Fruit fly (Drosophila melanogaster) whole organism, embryonic: ENCODE results near the gene CG14174.

Source experiments
- Adf1 ChIP-seq: fragments of 200-800 bp; sonication (Bioruptor generic); IDR thresholded peaks from 2 replicates; pipeline ENCODE4 v1.3.6; 2022; ENCODE audit warnings: missing biosample characterization, missing genetic modification characterization
- BEAF-32 ChIP-seq: fragments of 200-800 bp; sonication (Bioruptor generic); optimal IDR thresholded peaks from 3 replicates; lab custom pipeline; 2017; ENCODE audit warnings: missing biosample characterization, missing genetic modification characterization, mild to moderate bottlenecking, moderate library complexity, missing genetic modification reagents
- Bgb ChIP-seq: fragments of 200-800 bp; sonication (Bioruptor generic); IDR thresholded peaks from 2 replicates; pipeline ENCODE4 v1.3.6; 2022; ENCODE audit warnings: missing biosample characterization, missing genetic modification characterization; ENCODE audit not compliant: partially characterized antibody
- CG10147 ChIP-seq: fragments of 200-800 bp; sonication (Bioruptor generic); optimal IDR thresholded peaks from 2 replicates; lab custom pipeline; 2019; ENCODE audit warnings: missing biosample characterization, mild to moderate bottlenecking, missing genetic modification characterization, moderate library complexity
- CG11560 ChIP-seq: fragments of 200-800 bp; sonication (Bioruptor generic); IDR thresholded peaks from 3 replicates; pipeline ENCODE4 v1.3.6; 2022; ENCODE audit warnings: missing biosample characterization, missing genetic modification characterization
- CG13287 ChIP-seq: fragments of 200-800 bp; sonication (Bioruptor generic); IDR thresholded peaks from 2 replicates; pipeline ENCODE4 v1.3.6; 2022; ENCODE audit warnings: missing biosample characterization, missing genetic modification characterization; ENCODE audit not compliant: partially characterized antibody
- CG13624 ChIP-seq: fragments of 200-800 bp; sonication (Bioruptor generic); optimal IDR thresholded peaks from 2 replicates; lab custom pipeline; 2016; ENCODE audit warnings: missing biosample characterization, missing genetic modification characterization
- CG14860 ChIP-seq: fragments of 200-800 bp; sonication (Bioruptor generic); IDR thresholded peaks from 3 replicates; pipeline ENCODE4 v1.3.6; 2022; ENCODE audit warnings: missing biosample characterization, missing genetic modification characterization; ENCODE audit not compliant: partially characterized antibody
- CG15514 ChIP-seq: fragments of 200-800 bp; sonication (Bioruptor generic); optimal IDR thresholded peaks from 3 replicates; lab custom pipeline; 2017; ENCODE audit warnings: missing biosample characterization, missing genetic modification characterization, mild to moderate bottlenecking, moderate library complexity, missing genetic modification reagents
- CG16813 ChIP-seq: fragments of 200-800 bp; sonication (Bioruptor generic); IDR thresholded peaks from 3 replicates; pipeline ENCODE4 v1.3.6; 2022; ENCODE audit warnings: missing biosample characterization, missing genetic modification characterization; ENCODE audit not compliant: partially characterized antibody
- CG42726 ChIP-seq: fragments of 200-800 bp; sonication (Bioruptor generic); IDR thresholded peaks from 2 replicates; pipeline ENCODE4 v1.3.6; 2022; ENCODE audit warnings: missing biosample characterization, missing genetic modification characterization; ENCODE audit not compliant: partially characterized antibody
- CG4617 ChIP-seq: fragments of 200-800 bp; sonication (Bioruptor generic); optimal IDR thresholded peaks from 3 replicates; lab custom pipeline; 2016; ENCODE audit warnings: missing biosample characterization, missing genetic modification characterization, borderline replicate concordance
- CG6791 ChIP-seq: fragments of 200-800 bp; sonication (Bioruptor generic); IDR thresholded peaks from 3 replicates; pipeline ENCODE4 v1.3.6; 2022; ENCODE audit warnings: missing biosample characterization, missing genetic modification characterization; ENCODE audit not compliant: partially characterized antibody
- CG7963 ChIP-seq: fragments of 200-800 bp; sonication (Bioruptor generic); IDR thresholded peaks from 3 replicates; pipeline ENCODE4 v1.3.6; 2022; ENCODE audit warnings: missing biosample characterization, missing genetic modification characterization; ENCODE audit not compliant: partially characterized antibody
- CG8281 ChIP-seq: fragments of 200-800 bp; sonication (Bioruptor generic); optimal IDR thresholded peaks from 2 replicates; lab custom pipeline; 2018; ENCODE audit warnings: missing biosample characterization, mild to moderate bottlenecking, missing genetic modification characterization, moderate library complexity
- CoRest ChIP-seq: fragments of 200-800 bp; sonication (Bioruptor generic); optimal IDR thresholded peaks from 3 replicates; lab custom pipeline; 2018; ENCODE audit warnings: missing biosample characterization, mild to moderate bottlenecking, missing genetic modification characterization, moderate library complexity
- Dad ChIP-seq: fragments of 200-800 bp; sonication (Bioruptor generic); optimal IDR thresholded peaks from 3 replicates; lab custom pipeline; 2016; ENCODE audit warnings: missing biosample characterization, missing genetic modification characterization
- Dbx ChIP-seq: fragments of 200-800 bp; sonication (Bioruptor generic); IDR thresholded peaks from 3 replicates; pipeline ENCODE4 v1.3.6; 2022; ENCODE audit warnings: missing biosample characterization, missing genetic modification characterization
- Dp ChIP-seq: fragments of 200-800 bp; sonication (Bioruptor generic); optimal IDR thresholded peaks from 2 replicates; lab custom pipeline; 2018; ENCODE audit warnings: missing biosample characterization, mild to moderate bottlenecking, missing genetic modification characterization, moderate library complexity
- E2f1 ChIP-seq: fragments of 200-800 bp; sonication (Bioruptor generic); IDR thresholded peaks from 2 replicates; pipeline ENCODE4 v1.3.6; 2022; ENCODE audit warnings: missing biosample characterization, missing genetic modification characterization
- ERR ChIP-seq: fragments of 200-800 bp; sonication (Bioruptor generic); optimal IDR thresholded peaks from 2 replicates; lab custom pipeline; 2016; ENCODE audit warnings: missing biosample characterization, missing genetic modification characterization
- Ets97D ChIP-seq: fragments of 200-800 bp; sonication (Bioruptor generic); optimal IDR thresholded peaks from 3 replicates; lab custom pipeline; 2016; ENCODE audit warnings: missing biosample characterization, missing genetic modification characterization
- HLH4C ChIP-seq: fragments of 200-800 bp; sonication (Bioruptor generic); IDR thresholded peaks from 3 replicates; pipeline ENCODE4 v1.3.6; 2022; ENCODE audit warnings: missing biosample characterization, missing genetic modification characterization; ENCODE audit not compliant: partially characterized antibody
- MBD-R2 ChIP-seq: fragments of 200-800 bp; sonication (Bioruptor generic); IDR thresholded peaks from 2 replicates; pipeline ENCODE4 v1.3.6; 2022; ENCODE audit warnings: missing biosample characterization, missing genetic modification characterization
- Med ChIP-seq: fragments of 200-800 bp; sonication (Bioruptor generic); peaks from one replicate; lab custom pipeline; 2016; ENCODE audit warnings: missing biosample characterization, missing genetic modification characterization, mild to moderate bottlenecking, inconsistent platforms, moderate library complexity
- Mrtf ChIP-seq: fragments of 200-800 bp; sonication (Bioruptor generic); IDR thresholded peaks from 3 replicates; pipeline ENCODE4 v1.3.6; 2022; ENCODE audit warnings: missing biosample characterization, missing genetic modification characterization
- Myb ChIP-seq: fragments of 200-800 bp; sonication (Bioruptor generic); optimal IDR thresholded peaks from 2 replicates; lab custom pipeline; 2016; ENCODE audit warnings: missing biosample characterization, missing genetic modification characterization
- Nf-YC ChIP-seq: fragments of 200-800 bp; optimal IDR thresholded peaks from 3 replicates; lab custom pipeline; 2019; ENCODE audit warnings: missing biosample characterization, mild to moderate bottlenecking, missing genetic modification characterization, moderate library complexity
- Pdp1 ChIP-seq, 2 experiments: fragments of 200-800 bp; sonication (Bioruptor generic); optimal IDR thresholded peaks; 3 replicates each; lab custom pipeline; 2016; ENCODE audit warnings: missing biosample characterization in 2 of 2, missing genetic modification characterization in 2 of 2, mild to moderate bottlenecking in 1 of 2, moderate library complexity in 1 of 2
- Poxn ChIP-seq: fragments of 200-800 bp; sonication (Bioruptor generic); IDR thresholded peaks from 2 replicates; pipeline ENCODE4 v1.3.6; 2022; ENCODE audit warnings: missing biosample characterization, missing genetic modification characterization
- Side ChIP-seq: fragments of 200-800 bp; sonication (Bioruptor generic); optimal IDR thresholded peaks from 2 replicates; lab custom pipeline; 2016; ENCODE audit warnings: missing biosample characterization, missing genetic modification characterization
- Sry-β ChIP-seq: fragments of 200-800 bp; sonication (Bioruptor generic); optimal IDR thresholded peaks from 2 replicates; lab custom pipeline; 2018; ENCODE audit warnings: missing biosample characterization, mild to moderate bottlenecking, missing genetic modification characterization, moderate library complexity
- Sry-δ ChIP-seq: fragments of 200-800 bp; sonication (Bioruptor generic); optimal IDR thresholded peaks from 2 replicates; lab custom pipeline; 2016; ENCODE audit warnings: missing biosample characterization, missing genetic modification characterization
- chinmo ChIP-seq: fragments of 200-800 bp; sonication (Bioruptor generic); IDR thresholded peaks from 4 replicates; pipeline ENCODE4 v1.3.6; 2022; ENCODE audit warnings: missing biosample characterization, missing genetic modification characterization; ENCODE audit not compliant: partially characterized antibody
- ci ChIP-seq: fragments of 200-800 bp; sonication (Bioruptor generic); IDR thresholded peaks from 3 replicates; pipeline ENCODE4 v1.3.6; 2022; ENCODE audit warnings: missing biosample characterization, missing genetic modification characterization
- corto ChIP-seq: fragments of 200-800 bp; sonication (Bioruptor generic); optimal IDR thresholded peaks from 2 replicates; lab custom pipeline; 2016; ENCODE audit warnings: missing biosample characterization, mild to moderate bottlenecking, missing genetic modification characterization, moderate library complexity
- eve ChIP-seq, 2 experiments: fragments of >200 bp; optimal IDR thresholded peaks; 2 replicates each; lab custom pipeline; 2017; ENCODE audit warnings: missing biosample characterization in 2 of 2, missing genetic modification characterization in 2 of 2
- inv ChIP-seq: fragments of 200-800 bp; sonication (Bioruptor generic); IDR thresholded peaks from 2 replicates; pipeline ENCODE4 v1.3.6; 2022; ENCODE audit warnings: missing biosample characterization, missing genetic modification characterization; ENCODE audit not compliant: partially characterized antibody
- kni ChIP-seq: fragments of 200-800 bp; sonication (Bioruptor generic); optimal IDR thresholded peaks from 3 replicates; lab custom pipeline; 2017; ENCODE audit warnings: mild to moderate bottlenecking, missing biosample characterization, missing genetic modification reagents, missing genetic modification characterization
- nau ChIP-seq: fragments of 200-800 bp; sonication (Bioruptor generic); optimal IDR thresholded peaks from 3 replicates; lab custom pipeline; 2017; ENCODE audit warnings: missing biosample characterization, mild to moderate bottlenecking, missing genetic modification characterization, missing genetic modification reagents
- prd ChIP-seq, 3 experiments: fragments of >200 bp in 2 of 3; fragments of 200-800 bp in 1 of 3; sonication (Bioruptor generic) in 1 of 3; optimal IDR thresholded peaks in 2 of 3; IDR thresholded peaks in 1 of 3; 2 replicates in 2 of 3; 3 replicates in 1 of 3; pipeline versions ENCODE4 v1.3.6 to Lab custom; 2017 to 2022; ENCODE audit warnings: missing biosample characterization in 1 of 3, missing genetic modification characterization in 1 of 3
- slbo ChIP-seq: fragments of 200-800 bp; sonication (Bioruptor generic); IDR thresholded peaks from 2 replicates; pipeline ENCODE4 v1.3.6; 2022; ENCODE audit warnings: missing biosample characterization, missing genetic modification characterization
- stwl ChIP-seq: fragments of 200-800 bp; sonication (Bioruptor generic); optimal IDR thresholded peaks from 3 replicates; lab custom pipeline; 2018; ENCODE audit warnings: missing biosample characterization, mild to moderate bottlenecking, missing genetic modification characterization, moderate library complexity
- sug ChIP-seq: fragments of 200-800 bp; optimal IDR thresholded peaks from 2 replicates; lab custom pipeline; 2019; ENCODE audit warnings: missing biosample characterization, mild to moderate bottlenecking, missing genetic modification characterization, moderate library complexity
- tna ChIP-seq: fragments of 200-800 bp; sonication (Bioruptor generic); IDR thresholded peaks from 2 replicates; pipeline ENCODE4 v1.3.6; 2022; ENCODE audit warnings: missing biosample characterization, missing genetic modification characterization; ENCODE audit not compliant: partially characterized antibody
- unc-4 ChIP-seq: fragments of 200-800 bp; sonication (Bioruptor generic); IDR thresholded peaks from 2 replicates; pipeline ENCODE4 v1.3.6; 2022; ENCODE audit warnings: missing biosample characterization, missing genetic modification characterization; ENCODE audit not compliant: partially characterized antibody
- vfl ChIP-seq: fragments of 200-800 bp; sonication (Bioruptor generic); optimal IDR thresholded peaks from 2 replicates; lab custom pipeline; 2016; ENCODE audit warnings: missing biosample characterization, missing genetic modification characterization

Gene CG14174

dm6 chr3L:9698193-9698642, 20.9 kb upstream of the CG14174 start, which contains the start of gene Ubc4 (continued):
- TF ChIP-seq CG6791 (GFP tag; lab: Robert Waterston, UW) (peak; percentile 84), CG7963 (peak; percentile 86), corto (no peak), Bgb (peak; percentile 93), CG8281 (no peak), CG11560 (tag; lab: Robert Waterston, UW) (no peak), Sry-δ (peak; percentile 86), Dp (GFP tag; lab: Kevin White, UChicago) (peak; percentile 97), Adf1 (peak; percentile 25; the same call in 1 of the 2 replicates), tna (GFP tag; lab: Robert Waterston, UW) (peak; percentile 71), E2f1 (GFP tag; lab: Robert Waterston, UW) (peak; percentile 44; the same call in 1 of the 2 replicates), prd (optimal IDR thresholded peaks at IDR 0.05; lab: Kevin White, UChicago) (no peak), prd (GFP tag; IDR thresholded peaks at IDR 0.05; lab: Robert Waterston, UW) (0 out of 3 replicates have a peak, but pooled peaks have one; percentile 10), CG13624 (peak; percentile 8), Med (peak; percentile 88), eve (GFP tag; optimal IDR thresholded peaks at IDR 0.05; lab: Kevin White, UChicago) (no peak), Pdp1 (GFP tag; optimal IDR thresholded peaks at IDR 0.05; lab: Kevin White, UChicago) (peak in 1 of 2 experiments; percentile 72), Side (GFP tag; lab: Kevin White, UChicago) (peak; percentile 32), unc-4 (GFP tag; lab: Robert Waterston, UW) (peak; percentile 90), chinmo (peak; percentile 66; the same call in 3 of the 4 replicates), kni (GFP tag; lab: Kevin White, UChicago) (no peak), Mrtf (GFP tag; lab: Robert Waterston, UW) (0 out of 3 replicates have a peak, but pooled peaks have one; percentile 32), Dbx (GFP tag; lab: Robert Waterston, UW) (peak; percentile 10; the same call in 1 of the 3 replicates), Myb (GFP tag; lab: Kevin White, UChicago) (peak; percentile 92), BEAF-32 (GFP tag; lab: Kevin White, UChicago) (peak; percentile 92), CG42726 (GFP tag; lab: Robert Waterston, UW) (peak; percentile 79), stwl (peak; percentile 54), CG16813 (peak; percentile 75), MBD-R2 (GFP tag; lab: Robert Waterston, UW) (peak; percentile 56; the same call in 1 of the 2 replicates), nau (no peak), slbo (GFP tag; lab: Robert Waterston, UW) (peak; percentile 54; the same call in 1 of the 2 replicates), ci (GFP tag; lab: Robert Waterston, UW) (peak; percentile 21; the same call in 1 of the 3 replicates), ERR (GFP tag; lab: Kevin White, UChicago) (peak; percentile 8), CoRest (tag; lab: Kevin White, UChicago) (peak; percentile 4), Sry-β (peak; percentile 38), sug (tag; lab: Kevin White, UChicago) (peak; percentile 78), CG10147 (GFP tag; lab: Kevin White, UChicago) (no peak), Dad (peak; percentile 2), Nf-YC (peak; percentile 74), Ets97D (peak; percentile 54), CG14860 (GFP tag; lab: Robert Waterston, UW) (peak; percentile 70), inv (peak; percentile 80), HLH4C (GFP tag; lab: Robert Waterston, UW) (peak; percentile 81), vfl (GFP tag; lab: Kevin White, UChicago) (peak; percentile 13), Poxn (GFP tag; lab: Robert Waterston, UW) (no peak), CG4617 (GFP tag; lab: Kevin White, UChicago) (peak; percentile 81), CG13287 (GFP tag; lab: Robert Waterston, UW) (peak; percentile 91), CG15514 (peak; percentile 53)
